Fruit fly (Drosophila melanogaster) whole organism, wandering third instar larva: ENCODE data around the gene CG44141.

Experiments
- Abd-B ChIP-seq: fragments of >200 bp; optimal IDR thresholded peaks from 2 replicates; lab custom pipeline; 2017; ENCODE audit warnings: missing biosample characterization, missing genetic modification characterization
- CG9705 ChIP-seq: fragments of 200-800 bp; sonication (Bioruptor generic); optimal IDR thresholded peaks from 2 replicates; lab custom pipeline; 2018; ENCODE audit warnings: missing biosample characterization, mild to moderate bottlenecking, missing genetic modification characterization
- CrebA ChIP-seq: fragments of 200-800 bp; sonication (Bioruptor generic); optimal IDR thresholded peaks from 2 replicates; lab custom pipeline; 2016; ENCODE audit warnings: missing biosample characterization, mild to moderate bottlenecking, missing genetic modification characterization, borderline replicate concordance
- Dfd ChIP-seq: fragments of >200 bp; optimal IDR thresholded peaks from 2 replicates; lab custom pipeline; 2017; ENCODE audit warnings: missing biosample characterization, missing genetic modification characterization
- Dif ChIP-seq: fragments of 200-275, 200-300 bp; sonication (Bioruptor generic); optimal IDR thresholded peaks from 2 replicates; lab custom pipeline; 2018; ENCODE audit warnings: missing biosample characterization, missing genetic modification characterization; ENCODE audit not compliant: partially characterized antibody
- GATAd ChIP-seq: sonication (Bioruptor generic); optimal IDR thresholded peaks from 2 replicates; lab custom pipeline; 2016; ENCODE audit warnings: missing biosample characterization, missing genetic modification characterization
- HLH106 ChIP-seq: fragments of 200-800 bp; optimal IDR thresholded peaks from 3 replicates; lab custom pipeline; 2019; ENCODE audit warnings: missing biosample characterization, mild to moderate bottlenecking, missing genetic modification characterization, moderate library complexity
- Hnf4 ChIP-seq: fragments of 200-800 bp; sonication (Bioruptor generic); optimal IDR thresholded peaks from 2 replicates; lab custom pipeline; 2016; ENCODE audit warnings: missing biosample characterization, mild to moderate bottlenecking, missing genetic modification characterization
- Hr78 ChIP-seq: fragments of >200 bp; optimal IDR thresholded peaks from 2 replicates; lab custom pipeline; 2017; ENCODE audit warnings: missing biosample characterization, missing genetic modification characterization
- Hr83 ChIP-seq: fragments of 200-300 bp; sonication (Bioruptor generic); optimal IDR thresholded peaks from 2 replicates; lab custom pipeline; 2016; ENCODE audit warnings: missing biosample characterization, mild to moderate bottlenecking, missing genetic modification characterization, moderate library complexity; ENCODE audit not compliant: poor library complexity, severe bottlenecking
- Jra ChIP-seq: sonication (Bioruptor generic); optimal IDR thresholded peaks from 2 replicates; lab custom pipeline; 2016; ENCODE audit warnings: missing biosample characterization, missing genetic modification characterization
- Mio ChIP-seq: sonication (Bioruptor generic); optimal IDR thresholded peaks from 2 replicates; lab custom pipeline; 2016; ENCODE audit warnings: missing biosample characterization, missing genetic modification characterization
- Myc ChIP-seq: fragments of >200 bp; optimal IDR thresholded peaks from 2 replicates; lab custom pipeline; 2017
- N ChIP-seq: fragments of >200 bp; optimal IDR thresholded peaks from 2 replicates; lab custom pipeline; 2018; ENCODE audit warnings: missing biosample characterization, missing external identifiers, missing genetic modification characterization
- OdsH ChIP-seq: fragments of 200-800 bp; sonication (Bioruptor generic); optimal IDR thresholded peaks from 2 replicates; lab custom pipeline; 2016; ENCODE audit warnings: missing biosample characterization, mild to moderate bottlenecking, missing genetic modification characterization
- Rel ChIP-seq, 2 experiments: fragments of 200-800 bp; sonication (Bioruptor generic) in 1 of 2; optimal IDR thresholded peaks; 2 replicates in 1 of 2; 3 replicates in 1 of 2; lab custom pipeline; 2016 to 2019; ENCODE audit warnings: mild to moderate bottlenecking in 2 of 2, missing biosample characterization in 2 of 2, missing genetic modification characterization in 2 of 2, moderate library complexity in 1 of 2
- Sp1 ChIP-seq: fragments of 200-800 bp; sonication (Bioruptor generic); optimal IDR thresholded peaks from 3 replicates; lab custom pipeline; 2019; ENCODE audit warnings: missing biosample characterization, mild to moderate bottlenecking, missing genetic modification characterization, moderate library complexity
- Vsx2 ChIP-seq: fragments of 200-300, 225-300 bp; sonication (Bioruptor generic); optimal IDR thresholded peaks from 2 replicates; lab custom pipeline; 2018; ENCODE audit warnings: missing biosample characterization, missing genetic modification characterization; ENCODE audit not compliant: partially characterized antibody
- br ChIP-seq: fragments of 200-800 bp; sonication (Bioruptor generic); optimal IDR thresholded peaks from 2 replicates; lab custom pipeline; 2016; ENCODE audit warnings: missing biosample characterization, missing genetic modification characterization
- dl ChIP-seq, 2 experiments: fragments of 175-275, 200-275 bp in 1 of 2; fragments of 200-275 bp in 1 of 2; sonication (Bioruptor generic); optimal IDR thresholded peaks; lab custom pipeline; 2018; ENCODE audit warnings: mild to moderate bottlenecking in 2 of 2, missing biosample characterization in 2 of 2, missing genetic modification characterization in 2 of 2, moderate library complexity in 2 of 2; ENCODE audit not compliant: partially characterized antibody in 2 of 2, insufficient read depth in 1 of 2
- dmrt93B ChIP-seq: fragments of 200-800 bp; sonication (Bioruptor generic); optimal IDR thresholded peaks from 2 replicates; lab custom pipeline; 2018; ENCODE audit warnings: missing biosample characterization, mild to moderate bottlenecking, missing genetic modification characterization
- dsf ChIP-seq: sonication (Bioruptor generic); optimal IDR thresholded peaks from 2 replicates; lab custom pipeline; 2016; ENCODE audit warnings: missing biosample characterization, missing genetic modification characterization, borderline replicate concordance
- ey ChIP-seq: fragments of 200-800 bp; sonication (Bioruptor generic); optimal IDR thresholded peaks from 2 replicates; lab custom pipeline; 2016; ENCODE audit warnings: missing biosample characterization, missing genetic modification characterization
- foxo ChIP-seq, 2 experiments: fragments of 200-800 bp; sonication (Bioruptor generic); optimal IDR thresholded peaks; 2 replicates in 1 of 2; 3 replicates in 1 of 2; lab custom pipeline; 2016 to 2017; ENCODE audit warnings: missing biosample characterization in 2 of 2, missing genetic modification characterization in 2 of 2
- fru ChIP-seq: fragments of 200-800 bp; sonication (Bioruptor generic); optimal IDR thresholded peaks from 3 replicates; lab custom pipeline; 2016; ENCODE audit warnings: missing biosample characterization, mild to moderate bottlenecking, missing genetic modification characterization
- jim ChIP-seq: fragments of 175-275, 200-325 bp; sonication (Bioruptor generic); optimal IDR thresholded peaks from 2 replicates; lab custom pipeline; 2016; ENCODE audit warnings: missing biosample characterization, mild to moderate bottlenecking, missing genetic modification characterization
- lola ChIP-seq: fragments of >200 bp; optimal IDR thresholded peaks from 2 replicates; lab custom pipeline; 2017; ENCODE audit warnings: missing biosample characterization, missing genetic modification characterization
- pan ChIP-seq: fragments of >200 bp; optimal IDR thresholded peaks from 2 replicates; lab custom pipeline; 2017
- psq ChIP-seq: fragments of 200-800 bp; sonication (Bioruptor generic); optimal IDR thresholded peaks from 3 replicates; lab custom pipeline; 2017; ENCODE audit warnings: missing biosample characterization, mild to moderate bottlenecking, missing genetic modification characterization, moderate library complexity
- rgr ChIP-seq: fragments of 200-800 bp; sonication (Bioruptor generic); optimal IDR thresholded peaks from 3 replicates; lab custom pipeline; 2016; ENCODE audit warnings: missing biosample characterization, mild to moderate bottlenecking, missing genetic modification characterization
- sage ChIP-seq: fragments of 200-800 bp; sonication (Bioruptor generic); optimal IDR thresholded peaks from 2 replicates; lab custom pipeline; 2016; ENCODE audit warnings: missing biosample characterization, mild to moderate bottlenecking, missing genetic modification characterization
- sv ChIP-seq: fragments of 200-800 bp; sonication (Bioruptor generic); optimal IDR thresholded peaks from 3 replicates; lab custom pipeline; 2016; ENCODE audit warnings: missing biosample characterization, missing genetic modification characterization
- tai ChIP-seq: sonication (Bioruptor generic); optimal IDR thresholded peaks from 2 replicates; lab custom pipeline; 2016; ENCODE audit warnings: missing biosample characterization, missing genetic modification characterization
- usp ChIP-seq: fragments of >200 bp; optimal IDR thresholded peaks from 2 replicates; lab custom pipeline; 2017; ENCODE audit warnings: missing biosample characterization, missing genetic modification characterization

CG44141 gene

DNA sequence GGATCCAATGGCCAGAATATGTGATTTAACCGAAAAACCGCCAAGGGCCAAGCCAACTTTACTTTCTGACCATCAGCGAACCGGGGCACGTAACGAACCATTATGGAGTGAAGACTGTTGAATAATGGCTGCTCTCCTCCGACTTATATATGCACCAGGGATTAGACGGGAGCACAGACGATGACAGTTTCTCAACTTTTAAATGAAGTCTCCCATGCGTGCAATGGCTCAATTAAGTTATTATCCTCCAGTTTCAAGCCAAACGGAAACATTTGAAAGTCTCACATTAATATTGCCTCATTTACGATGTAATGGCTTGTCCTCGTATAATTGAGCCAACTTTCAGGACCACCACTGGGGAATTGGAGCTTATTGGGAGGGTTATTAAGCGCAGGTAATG is 35.8 kb downstream of the CG44141 start, which contains the start of gene Or35a:
Gene Or35a (minus strand): TSS at position 101 of the 400 bp plus-strand sequence.
- TF ChIP-seq ey (GFP tag; lab: Kevin White, UChicago) = no peak
- TF ChIP-seq sage = no peak
- no peak for TF ChIP-seq Hnf4 (GFP tag; lab: Kevin White, UChicago)
- no peak for TF ChIP-seq N (GFP tag; lab: Kevin White, UChicago)
- TF ChIP-seq HLH106 (tag; lab: Kevin White, UChicago) = no peak
- TF ChIP-seq Vsx2 = no peak
- TF ChIP-seq Abd-B (GFP tag; lab: Kevin White, UChicago) = no peak
- no peak for TF ChIP-seq fru (GFP tag; lab: Kevin White, UChicago)
- no peak for TF ChIP-seq GATAd (GFP tag; lab: Kevin White, UChicago)
- TF ChIP-seq Mio (GFP tag; lab: Kevin White, UChicago) = no peak
- TF ChIP-seq foxo (GFP tag; optimal IDR thresholded peaks at IDR 0.05; lab: Kevin White, UChicago) = no peak
- no peak for TF ChIP-seq sv (GFP tag; lab: Kevin White, UChicago)

DNA sequence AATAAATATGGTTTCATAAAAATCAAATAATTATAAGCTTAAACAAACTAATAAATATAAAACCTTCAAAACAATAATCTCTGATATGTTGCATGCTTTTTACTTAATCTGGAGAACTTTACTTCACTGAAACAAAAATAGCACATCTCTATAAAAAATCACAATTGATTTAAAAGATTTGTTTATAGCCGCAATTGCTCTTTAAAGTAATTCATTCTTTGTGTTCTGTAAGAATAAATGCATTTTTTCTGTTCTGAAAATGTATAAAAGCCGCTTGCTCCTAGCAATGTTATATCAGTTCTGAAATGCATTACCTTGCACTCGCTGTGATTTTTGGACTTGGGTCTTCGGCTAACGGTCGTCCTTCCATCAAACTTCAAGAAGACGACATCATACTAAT is 42.6 kb downstream of the CG44141 start, which contains the start of gene CG11865:
Gene CG11865 (plus strand): TSS at position 301 of the 400 bp plus-strand sequence.
- TF ChIP-seq Hnf4 (GFP tag; lab: Kevin White, UChicago) (no peak), OdsH (no peak), sv (GFP tag; lab: Kevin White, UChicago) (no peak), Dfd (GFP tag; lab: Kevin White, UChicago) (no peak), br (GFP tag; lab: Kevin White, UChicago) (no peak), dsf (no peak), Mio (GFP tag; lab: Kevin White, UChicago) (no peak), lola (GFP tag; lab: Kevin White, UChicago) (no peak), Hr83 (GFP tag; lab: Kevin White, UChicago) (no peak), Abd-B (GFP tag; lab: Kevin White, UChicago) (no peak), pan (lab: Kevin White, UChicago) (no peak), Myc (lab: Kevin White, UChicago) (no peak), foxo (GFP tag; optimal IDR thresholded peaks at IDR 0.05; lab: Kevin White, UChicago) (no peak), sage (no peak), Hr78 (GFP tag; lab: Kevin White, UChicago) (no peak), GATAd (GFP tag; lab: Kevin White, UChicago) (no peak), rgr (no peak), N (GFP tag; lab: Kevin White, UChicago) (no peak), CrebA (GFP tag; lab: Kevin White, UChicago) (no peak), HLH106 (tag; lab: Kevin White, UChicago) (no peak)

DNA sequence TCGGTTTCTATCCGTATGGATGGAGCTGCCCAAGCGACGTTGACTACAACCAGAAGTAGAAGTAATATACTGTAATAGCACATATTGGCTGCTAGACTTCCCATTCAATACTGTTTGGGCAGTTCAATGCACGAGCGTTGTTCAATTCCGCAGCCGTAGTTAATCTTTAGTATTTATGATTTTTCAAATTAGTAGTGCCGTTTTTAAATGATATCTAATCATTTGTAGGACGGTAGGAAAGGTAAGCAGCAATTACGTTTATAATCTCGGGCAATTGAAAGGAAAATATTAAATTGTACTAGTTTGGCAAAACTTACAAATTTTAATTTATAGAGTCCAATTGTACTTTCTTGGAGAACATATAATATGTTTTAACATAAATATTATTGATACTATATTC is 43.0 kb downstream of the CG44141 start, which contains the start of gene CG15253:
Gene CG15253 (minus strand): TSS at position 101 of the 400 bp plus-strand sequence.
- TF ChIP-seq pan (lab: Kevin White, UChicago) (no peak), N (GFP tag; lab: Kevin White, UChicago) (no peak), dl (GFP tag; optimal IDR thresholded peaks at IDR 0.05; lab: Kevin White, UChicago; ENCODE audit: insufficient read depth in 1 of 2, partially characterized antibody in 2 of 2) (no peak), psq (GFP tag; lab: Kevin White, UChicago) (no peak), Mio (GFP tag; lab: Kevin White, UChicago) (no peak), Myc (lab: Kevin White, UChicago) (no peak), Hnf4 (GFP tag; lab: Kevin White, UChicago) (no peak), CrebA (GFP tag; lab: Kevin White, UChicago) (no peak), tai (GFP tag; lab: Kevin White, UChicago) (no peak), Jra (GFP tag; lab: Kevin White, UChicago) (no peak), GATAd (GFP tag; lab: Kevin White, UChicago) (no peak), Rel (GFP tag; optimal IDR thresholded peaks at IDR 0.05; lab: Kevin White, UChicago) (no peak), Rel (tag; optimal IDR thresholded peaks at IDR 0.05; lab: Kevin White, UChicago) (no peak), br (GFP tag; lab: Kevin White, UChicago) (no peak), usp (GFP tag; lab: Kevin White, UChicago) (no peak), Dif (GFP tag; lab: Kevin White, UChicago) (no peak), foxo (GFP tag; optimal IDR thresholded peaks at IDR 0.05; lab: Kevin White, UChicago) (no peak), OdsH (no peak), CG9705 (no peak), Vsx2 (no peak)

DNA sequence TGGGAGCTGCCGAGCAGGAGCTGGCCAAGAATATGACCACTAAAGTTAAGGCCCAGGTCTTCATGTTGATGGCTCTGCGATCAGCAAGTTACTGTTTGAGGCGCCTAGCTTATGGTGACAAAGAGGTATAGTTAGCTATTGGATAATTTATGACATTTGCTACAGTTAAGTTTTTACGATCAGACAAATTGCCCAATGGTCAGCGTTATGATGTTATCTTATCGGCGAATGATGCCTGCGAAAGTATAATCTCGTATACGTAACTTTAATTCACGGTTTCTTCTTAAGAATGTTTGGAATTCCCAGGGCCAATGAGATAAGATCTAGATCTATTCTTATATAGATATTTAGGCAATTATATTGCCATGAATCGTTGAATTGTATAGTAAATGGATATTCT is 44.5 kb downstream of the CG44141 start, which contains the start of gene CG15254:
Gene CG15254 (minus strand): TSS at position 101 of the 400 bp plus-strand sequence.
- TF ChIP-seq Sp1 (GFP tag; lab: Kevin White, UChicago) = no peak
- TF ChIP-seq Dfd (GFP tag; lab: Kevin White, UChicago) = no peak
- no peak for TF ChIP-seq usp (GFP tag; lab: Kevin White, UChicago)
- TF ChIP-seq Rel (GFP tag; optimal IDR thresholded peaks at IDR 0.05; lab: Kevin White, UChicago) = no peak
- TF ChIP-seq Rel (tag; optimal IDR thresholded peaks at IDR 0.05; lab: Kevin White, UChicago) = no peak
- no peak for TF ChIP-seq dmrt93B (GFP tag; lab: Kevin White, UChicago)
- TF ChIP-seq Abd-B (GFP tag; lab: Kevin White, UChicago) = no peak
- no peak for TF ChIP-seq N (GFP tag; lab: Kevin White, UChicago)
- no peak for TF ChIP-seq tai (GFP tag; lab: Kevin White, UChicago)
- no peak for TF ChIP-seq ey (GFP tag; lab: Kevin White, UChicago)
- no peak for TF ChIP-seq jim (GFP tag; lab: Kevin White, UChicago)
- no peak for TF ChIP-seq fru (GFP tag; lab: Kevin White, UChicago)
- no peak for TF ChIP-seq OdsH
- TF ChIP-seq Hnf4 (GFP tag; lab: Kevin White, UChicago) = no peak
- TF ChIP-seq pan (lab: Kevin White, UChicago) = no peak
- no peak for TF ChIP-seq Hr78 (GFP tag; lab: Kevin White, UChicago)
- TF ChIP-seq rgr = no peak
- no peak for TF ChIP-seq lola (GFP tag; lab: Kevin White, UChicago)
- no peak for TF ChIP-seq HLH106 (tag; lab: Kevin White, UChicago)
- no peak for TF ChIP-seq dsf
